Fruit fly (Drosophila melanogaster) whole organism, embryonic: Measurements from ENCODE around the gene D12.

ENCODE experiments used
- Adf1 ChIP-seq: fragments of 200-800 bp; sonication (Bioruptor generic); IDR thresholded peaks from 2 replicates; pipeline ENCODE4 v1.3.6; 2022; ENCODE audit warnings: missing biosample characterization, missing genetic modification characterization
- Atf-2 ChIP-seq: fragments of 200-800 bp; sonication (Bioruptor generic); optimal IDR thresholded peaks from 2 replicates; lab custom pipeline; 2016; ENCODE audit warnings: missing biosample characterization, missing genetic modification characterization
- B-H1 ChIP-seq: fragments of 200-800 bp; sonication (Bioruptor generic); IDR thresholded peaks from 3 replicates; pipeline ENCODE4 v1.3.6; 2022; ENCODE audit warnings: missing biosample characterization, missing genetic modification characterization
- B-H2 ChIP-seq: fragments of 200-800 bp; sonication (Bioruptor generic); optimal IDR thresholded peaks from 2 replicates; lab custom pipeline; 2018; ENCODE audit warnings: missing biosample characterization, mild to moderate bottlenecking, missing genetic modification characterization
- CG10543 ChIP-seq: fragments of 200-800 bp; sonication (Bioruptor generic); optimal IDR thresholded peaks from 3 replicates; lab custom pipeline; 2017; ENCODE audit warnings: missing biosample characterization, mild to moderate bottlenecking, missing genetic modification characterization, moderate library complexity
- CG12299 ChIP-seq: fragments of 200-800 bp; sonication (Bioruptor generic); optimal IDR thresholded peaks from 2 replicates; lab custom pipeline; 2018; ENCODE audit warnings: missing biosample characterization, mild to moderate bottlenecking, missing genetic modification characterization
- CG13424 ChIP-seq: fragments of 200-800 bp; sonication (Bioruptor generic); optimal IDR thresholded peaks from 2 replicates; lab custom pipeline; 2019; ENCODE audit warnings: missing biosample characterization, mild to moderate bottlenecking, missing genetic modification characterization, moderate library complexity
- CG13775 ChIP-seq: fragments of 200-800 bp; sonication (Bioruptor generic); optimal IDR thresholded peaks from 3 replicates; lab custom pipeline; 2017; ENCODE audit warnings: missing biosample characterization, mild to moderate bottlenecking, missing genetic modification characterization
- CG15073 ChIP-seq: fragments of 200-800 bp; sonication (Bioruptor generic); optimal IDR thresholded peaks from 2 replicates; lab custom pipeline; 2016; ENCODE audit warnings: missing biosample characterization, missing genetic modification characterization
- CG15696 ChIP-seq: fragments of 200-800 bp; sonication (Bioruptor generic); optimal IDR thresholded peaks from 2 replicates; lab custom pipeline; 2019; ENCODE audit warnings: missing biosample characterization, mild to moderate bottlenecking, missing genetic modification characterization, moderate library complexity
- CG17912 ChIP-seq: fragments of 200-800 bp; sonication (Bioruptor generic); optimal IDR thresholded peaks from 2 replicates; lab custom pipeline; 2018; ENCODE audit warnings: missing biosample characterization, mild to moderate bottlenecking, missing genetic modification characterization
- CG18476 ChIP-seq: fragments of 200-800 bp; sonication (Bioruptor generic); optimal IDR thresholded peaks from 2 replicates; lab custom pipeline; 2016; ENCODE audit warnings: missing biosample characterization, mild to moderate bottlenecking, missing genetic modification characterization
- CG18619 ChIP-seq: fragments of 200-800 bp; sonication (Bioruptor generic); optimal IDR thresholded peaks from 3 replicates; lab custom pipeline; 2017; ENCODE audit warnings: missing biosample characterization, mild to moderate bottlenecking, missing genetic modification characterization
- CG3995 ChIP-seq: fragments of 200-800 bp; sonication (Bioruptor generic); optimal IDR thresholded peaks from 3 replicates; lab custom pipeline; 2016; ENCODE audit warnings: missing biosample characterization, missing genetic modification characterization
- CG42726 ChIP-seq: fragments of 200-800 bp; sonication (Bioruptor generic); IDR thresholded peaks from 2 replicates; pipeline ENCODE4 v1.3.6; 2022; ENCODE audit warnings: missing biosample characterization, missing genetic modification characterization; ENCODE audit not compliant: partially characterized antibody
- CG4328 ChIP-seq: fragments of 200-800 bp; sonication (Bioruptor generic); optimal IDR thresholded peaks from 3 replicates; lab custom pipeline; 2017; ENCODE audit warnings: missing biosample characterization, missing genetic modification reagents, missing genetic modification characterization
- CG4360 ChIP-seq: fragments of 200-800 bp; sonication (Bioruptor generic); IDR thresholded peaks from 2 replicates; pipeline ENCODE4 v1.3.6; 2022; ENCODE audit warnings: missing biosample characterization, missing genetic modification characterization
- CG8388 ChIP-seq: fragments of 200-800 bp; sonication (Bioruptor generic); optimal IDR thresholded peaks from 2 replicates; lab custom pipeline; 2019; ENCODE audit warnings: missing biosample characterization, mild to moderate bottlenecking, missing genetic modification characterization, moderate library complexity
- CG9797 ChIP-seq: fragments of 200-800 bp; sonication (Bioruptor generic); optimal IDR thresholded peaks from 3 replicates; lab custom pipeline; 2018; ENCODE audit warnings: missing biosample characterization, mild to moderate bottlenecking, missing genetic modification characterization
- CG9932 ChIP-seq: fragments of 200-800 bp; sonication (Bioruptor generic); IDR thresholded peaks from 2 replicates; pipeline ENCODE4 v1.3.6; 2022; ENCODE audit warnings: missing biosample characterization, missing genetic modification characterization
- CHES-1-like ChIP-seq: fragments of 200-800 bp; sonication (Bioruptor generic); optimal IDR thresholded peaks from 2 replicates; lab custom pipeline; 2016; ENCODE audit warnings: missing biosample characterization, missing genetic modification characterization
- Doc3 ChIP-seq: fragments of 200-800 bp; sonication (Bioruptor generic); IDR thresholded peaks from 3 replicates; pipeline ENCODE4 v1.3.6; 2022; ENCODE audit warnings: missing biosample characterization, missing genetic modification characterization; ENCODE audit not compliant: partially characterized antibody
- E2f1 ChIP-seq: fragments of 200-800 bp; sonication (Bioruptor generic); IDR thresholded peaks from 2 replicates; pipeline ENCODE4 v1.3.6; 2022; ENCODE audit warnings: missing biosample characterization, missing genetic modification characterization
- GATAe ChIP-seq: fragments of 200-800 bp; sonication (Bioruptor generic); conservative IDR thresholded peaks from 2 replicates; pipeline ENCODE4 v1.3.6; 2022; ENCODE audit warnings: missing biosample characterization, missing genetic modification characterization
- H15 ChIP-seq: fragments of 200-800 bp; sonication (Bioruptor generic); IDR thresholded peaks from 3 replicates; pipeline ENCODE4 v1.3.6; 2022; ENCODE audit warnings: missing biosample characterization, missing genetic modification characterization
- Meics ChIP-seq: fragments of 200-800 bp; sonication (Bioruptor generic); optimal IDR thresholded peaks from 2 replicates; lab custom pipeline; 2017; ENCODE audit warnings: missing biosample characterization, mild to moderate bottlenecking, missing genetic modification characterization
- Opbp ChIP-seq: fragments of 200-800 bp; sonication (Bioruptor generic); IDR thresholded peaks from 3 replicates; pipeline ENCODE4 v1.3.6; 2022; ENCODE audit warnings: missing biosample characterization, missing genetic modification characterization; ENCODE audit not compliant: partially characterized antibody
- PHDP ChIP-seq: fragments of 200-800 bp; sonication (Bioruptor generic); optimal IDR thresholded peaks from 3 replicates; lab custom pipeline; 2018; ENCODE audit warnings: missing biosample characterization, mild to moderate bottlenecking, missing genetic modification characterization, moderate library complexity
- Rfx ChIP-seq: fragments of 200-800 bp; sonication (Bioruptor generic); IDR thresholded peaks from 2 replicates; pipeline ENCODE4 v1.3.6; 2022; ENCODE audit warnings: missing biosample characterization, missing genetic modification characterization
- Scr ChIP-seq: fragments of 200-800 bp; sonication (Bioruptor generic); IDR thresholded peaks from 2 replicates; pipeline ENCODE4 v1.3.6; 2022; ENCODE audit warnings: missing biosample characterization, missing genetic modification characterization; ENCODE audit not compliant: partially characterized antibody
- Taf1 ChIP-seq: fragments of 200-800 bp; sonication (Bioruptor generic); IDR thresholded peaks from 2 replicates; pipeline ENCODE4 v1.3.6; 2022; ENCODE audit warnings: missing biosample characterization, missing genetic modification characterization
- Usf ChIP-seq: fragments of 200-800 bp; sonication (Bioruptor generic); optimal IDR thresholded peaks from 2 replicates; lab custom pipeline; 2017; ENCODE audit warnings: missing genotype, missing biosample characterization, missing genetic modification characterization
- Xbp1 ChIP-seq: fragments of 200-800 bp; sonication (Bioruptor generic); optimal IDR thresholded peaks from 3 replicates; lab custom pipeline; 2016; ENCODE audit warnings: missing biosample characterization, mild to moderate bottlenecking, missing genetic modification characterization
- abd-A ChIP-seq: fragments of 200-800 bp; sonication (Bioruptor generic); optimal IDR thresholded peaks from 3 replicates; lab custom pipeline; 2019; ENCODE audit warnings: missing biosample characterization, mild to moderate bottlenecking, missing genetic modification characterization, moderate library complexity
- bowl ChIP-seq: fragments of 200-800 bp; sonication (Bioruptor generic); IDR thresholded peaks from 2 replicates; pipeline ENCODE4 v1.3.6; 2022; ENCODE audit warnings: missing biosample characterization, missing genetic modification characterization
- chn ChIP-seq: fragments of 200-800 bp; sonication (Bioruptor generic); optimal IDR thresholded peaks from 2 replicates; lab custom pipeline; 2016; ENCODE audit warnings: missing biosample characterization, missing genetic modification characterization
- dysf ChIP-seq: fragments of 200-800 bp; sonication (Bioruptor generic); IDR thresholded peaks from 3 replicates; pipeline ENCODE4 v1.3.6; 2022; ENCODE audit warnings: missing biosample characterization, missing genetic modification characterization
- fd102C ChIP-seq: fragments of 200-800 bp; sonication (Bioruptor generic); optimal IDR thresholded peaks from 2 replicates; lab custom pipeline; 2018; ENCODE audit warnings: missing biosample characterization, mild to moderate bottlenecking, missing genetic modification characterization, moderate library complexity
- gem ChIP-seq: fragments of 200-800 bp; sonication (Bioruptor generic); optimal IDR thresholded peaks from 2 replicates; lab custom pipeline; 2019; ENCODE audit warnings: missing biosample characterization, mild to moderate bottlenecking, missing genetic modification characterization, moderate library complexity
- knrl ChIP-seq: fragments of 200-800 bp; sonication (Bioruptor generic); IDR thresholded peaks from 3 replicates; pipeline ENCODE4 v1.3.6; 2022; ENCODE audit warnings: missing biosample characterization, missing genetic modification characterization; ENCODE audit not compliant: partially characterized antibody
- lmd ChIP-seq: fragments of 200-800 bp; sonication (Bioruptor generic); IDR thresholded peaks from 2 replicates; pipeline ENCODE4 v1.3.6; 2022; ENCODE audit warnings: missing biosample characterization, missing genetic modification characterization
- mirr ChIP-seq: fragments of 200-800 bp; sonication (Bioruptor generic); optimal IDR thresholded peaks from 3 replicates; lab custom pipeline; 2018; ENCODE audit warnings: missing biosample characterization, mild to moderate bottlenecking, missing genetic modification characterization
- nom ChIP-seq: fragments of 200-800 bp; sonication (Bioruptor generic); optimal IDR thresholded peaks from 2 replicates; lab custom pipeline; 2017; ENCODE audit warnings: missing biosample characterization, missing genetic modification characterization, mild to moderate bottlenecking, moderate library complexity, missing genetic modification reagents
- pita ChIP-seq: fragments of 200-800 bp; sonication (Bioruptor generic); optimal IDR thresholded peaks from 2 replicates; lab custom pipeline; 2017; ENCODE audit warnings: missing biosample characterization, mild to moderate bottlenecking, missing genetic modification characterization
- run ChIP-seq: fragments of 200-800 bp; sonication (Bioruptor generic); optimal IDR thresholded peaks from 3 replicates; lab custom pipeline; 2018; ENCODE audit warnings: missing biosample characterization, mild to moderate bottlenecking, missing genetic modification characterization
- scrt ChIP-seq: fragments of 200-800 bp; sonication (Bioruptor generic); optimal IDR thresholded peaks from 2 replicates; lab custom pipeline; 2018; ENCODE audit warnings: missing biosample characterization, mild to moderate bottlenecking, missing genetic modification characterization, moderate library complexity
- sima ChIP-seq: fragments of 200-800 bp; sonication (Bioruptor generic); optimal IDR thresholded peaks from 2 replicates; lab custom pipeline; 2016; ENCODE audit warnings: missing biosample characterization, missing genetic modification characterization
- stwl ChIP-seq: fragments of 200-800 bp; sonication (Bioruptor generic); optimal IDR thresholded peaks from 3 replicates; lab custom pipeline; 2018; ENCODE audit warnings: missing biosample characterization, mild to moderate bottlenecking, missing genetic modification characterization, moderate library complexity
- tna ChIP-seq: fragments of 200-800 bp; sonication (Bioruptor generic); IDR thresholded peaks from 2 replicates; pipeline ENCODE4 v1.3.6; 2022; ENCODE audit warnings: missing biosample characterization, missing genetic modification characterization; ENCODE audit not compliant: partially characterized antibody
- ttk ChIP-seq: fragments of 200-800 bp; sonication (Bioruptor generic); IDR thresholded peaks from 2 replicates; pipeline ENCODE4 v2.1.2; 2022; ENCODE audit warnings: missing biosample characterization, missing genetic modification characterization
- zf30C ChIP-seq: fragments of 200-800 bp; sonication (Bioruptor generic); optimal IDR thresholded peaks from 3 replicates; lab custom pipeline; 2018; ENCODE audit warnings: missing biosample characterization, mild to moderate bottlenecking, missing genetic modification characterization

Gene D12

DNA sequence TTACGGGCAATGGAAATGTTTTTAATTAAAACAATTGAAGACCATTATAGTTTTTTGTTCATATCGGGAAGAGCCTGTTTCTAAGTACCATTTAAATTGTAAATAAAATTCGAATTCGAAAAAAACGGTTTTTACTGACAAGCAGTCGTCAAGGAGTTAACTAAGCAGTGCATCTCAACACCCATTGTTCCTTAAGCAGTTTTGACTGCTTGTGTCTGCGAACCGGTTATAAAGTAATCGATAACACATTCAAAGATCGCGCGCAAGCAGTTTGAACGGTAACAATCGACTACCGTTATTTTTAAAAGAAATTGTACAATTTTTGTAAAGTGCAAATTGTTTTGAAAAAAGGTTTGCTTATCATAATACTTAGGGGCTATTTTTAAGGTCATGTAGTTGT lies 40.8 kb upstream of the D12 start (continued):
- TF ChIP-seq CG9932 (GFP tag; lab: Robert Waterston, UW) (0 out of 2 replicates have a peak, but pooled peaks have one; percentile 14), CG9797 (no peak), abd-A (tag; lab: Kevin White, UChicago) (no peak), Scr (peak; percentile 7; the same call in 1 of the 2 replicates), H15 (GFP tag; lab: Robert Waterston, UW) (no peak), Meics (GFP tag; lab: Kevin White, UChicago) (no peak), sima (GFP tag; lab: Kevin White, UChicago) (no peak), CG13424 (tag; lab: Kevin White, UChicago) (no peak), Opbp (peak; percentile 72; the same call in 2 of the 3 replicates), tna (no peak), CG18619 (GFP tag; lab: Kevin White, UChicago) (no peak), nom (GFP tag; lab: Kevin White, UChicago) (no peak), CG8388 (GFP tag; lab: Kevin White, UChicago) (no peak), scrt (GFP tag; lab: Kevin White, UChicago) (no peak), Taf1 (GFP tag; lab: Robert Waterston, UW) (no peak), CG18476 (GFP tag; lab: Kevin White, UChicago) (no peak), CG12299 (no peak), chn (peak; percentile 46), run (tag; lab: Kevin White, UChicago) (no peak), CG15073 (GFP tag; lab: Kevin White, UChicago) (no peak), bowl (GFP tag; lab: Robert Waterston, UW) (no peak), ttk (GFP tag; lab: Robert Waterston, UW) (no peak), CG15696 (tag; lab: Kevin White, UChicago) (no peak), CG17912 (GFP tag; lab: Kevin White, UChicago) (no peak), B-H1 (no peak), CG4360 (GFP tag; lab: Robert Waterston, UW) (no peak), Usf (GFP tag; lab: Kevin White, UChicago) (no peak), lmd (GFP tag; lab: Robert Waterston, UW) (no peak), dysf (GFP tag; lab: Robert Waterston, UW) (no peak), PHDP (tag; lab: Kevin White, UChicago) (no peak), mirr (GFP tag; lab: Kevin White, UChicago) (no peak), GATAe (GFP tag; lab: Robert Waterston, UW) (no peak), E2f1 (GFP tag; lab: Robert Waterston, UW) (no peak), CG13775 (GFP tag; lab: Kevin White, UChicago) (no peak), zf30C (GFP tag; lab: Kevin White, UChicago) (no peak), CG10543 (GFP tag; lab: Kevin White, UChicago) (no peak), fd102C (GFP tag; lab: Kevin White, UChicago) (no peak), Atf-2 (GFP tag; lab: Kevin White, UChicago) (no peak), stwl (tag; lab: Kevin White, UChicago) (peak; percentile 86), CG3995 (GFP tag; lab: Kevin White, UChicago) (no peak), pita (GFP tag; lab: Kevin White, UChicago) (peak; percentile 12), B-H2 (GFP tag; lab: Kevin White, UChicago) (no peak), Xbp1 (GFP tag; lab: Kevin White, UChicago) (no peak), Doc3 (GFP tag; lab: Robert Waterston, UW) (no peak), CG42726 (peak; percentile 70; the same call in 1 of the 2 replicates), CG4328 (GFP tag; lab: Kevin White, UChicago) (no peak), CHES-1-like (no peak), knrl (peak; percentile 69; the same call in 2 of the 3 replicates), Adf1 (GFP tag; lab: Robert Waterston, UW) (no peak), Rfx (GFP tag; lab: Robert Waterston, UW) (no peak; the same call in 1 of the 2 replicates), gem (tag; lab: Kevin White, UChicago) (no peak)
